Fruit fly (Drosophila melanogaster): ENCODE measurements around the gene Wnt4.

The Wnt4 gene

DNA sequence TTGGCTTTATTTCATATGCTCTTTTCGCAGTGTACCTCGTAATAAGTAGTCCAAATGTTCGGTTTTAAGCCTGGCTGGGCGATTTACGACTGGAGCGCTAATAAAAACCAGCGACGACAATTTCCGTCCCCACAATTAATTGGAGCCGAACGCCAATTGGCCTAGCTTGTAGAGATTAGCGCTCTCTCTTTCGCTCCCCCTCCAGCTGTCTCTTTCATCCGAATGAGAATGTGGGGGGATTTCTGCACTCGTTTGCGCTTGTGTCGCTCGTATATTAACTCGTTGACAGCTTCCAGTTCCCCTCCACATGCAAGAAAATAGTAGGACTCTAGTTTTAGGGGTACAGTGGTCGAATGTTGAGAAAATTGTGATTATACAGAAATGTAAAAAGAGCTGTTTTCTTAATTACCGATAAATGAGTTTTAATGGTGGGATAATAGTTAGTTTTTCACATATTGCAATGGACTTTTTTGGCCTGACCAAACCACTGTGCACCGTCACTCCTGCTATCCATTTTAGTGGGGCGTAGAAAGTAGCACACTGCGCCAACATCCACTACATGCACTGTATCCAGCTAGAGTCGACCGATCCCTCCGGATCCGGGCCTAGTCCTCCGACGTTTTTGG, 36.4 kb upstream of the Wnt4 start:
- TF ChIP-seq woc (GFP tag; optimal IDR thresholded peaks at IDR 0.05) = no peak
- TF ChIP-seq Myc (optimal IDR thresholded peaks at IDR 0.05) = no peak
- no peak for TF ChIP-seq br (GFP tag; optimal IDR thresholded peaks at IDR 0.05)
- TF ChIP-seq Rel (GFP tag; optimal IDR thresholded peaks at IDR 0.05) = no peak
- TF ChIP-seq Rel (tag; optimal IDR thresholded peaks at IDR 0.05) = no peak
- TF ChIP-seq usp (GFP tag; optimal IDR thresholded peaks at IDR 0.05) = no peak
- no peak for TF ChIP-seq Dif (GFP tag; optimal IDR thresholded peaks at IDR 0.05; ENCODE audit: partially characterized antibody)
- no peak for TF ChIP-seq Vsx2 (GFP tag; optimal IDR thresholded peaks at IDR 0.05; ENCODE audit: partially characterized antibody)

DNA sequence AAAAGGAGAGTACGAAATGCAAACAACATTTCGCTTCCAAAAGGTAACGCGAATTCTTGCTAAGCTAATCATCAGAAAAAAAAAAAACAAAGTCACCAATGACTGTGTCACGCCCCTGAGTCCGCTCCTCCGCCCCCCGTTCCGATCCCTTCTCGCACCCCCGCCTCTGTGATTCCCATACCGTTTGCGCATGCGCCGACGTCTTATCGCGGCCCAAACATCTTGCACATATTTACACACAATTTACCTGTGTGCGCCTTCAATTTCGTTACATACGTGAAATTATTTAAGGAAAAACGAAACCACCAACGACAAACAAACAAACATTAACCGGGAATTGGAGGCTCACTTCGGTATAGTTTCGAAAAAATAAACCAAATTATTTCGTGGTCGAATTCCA, 34.5 kb upstream of the Wnt4 start:
- TF ChIP-seq CrebA (GFP tag; optimal IDR thresholded peaks at IDR 0.05; ENCODE audit: borderline replicate concordance) (no peak), N (GFP tag; optimal IDR thresholded peaks at IDR 0.05) (no peak), rgr (GFP tag; optimal IDR thresholded peaks at IDR 0.05) (no peak), sage (GFP tag; optimal IDR thresholded peaks at IDR 0.05) (no peak)

DNA sequence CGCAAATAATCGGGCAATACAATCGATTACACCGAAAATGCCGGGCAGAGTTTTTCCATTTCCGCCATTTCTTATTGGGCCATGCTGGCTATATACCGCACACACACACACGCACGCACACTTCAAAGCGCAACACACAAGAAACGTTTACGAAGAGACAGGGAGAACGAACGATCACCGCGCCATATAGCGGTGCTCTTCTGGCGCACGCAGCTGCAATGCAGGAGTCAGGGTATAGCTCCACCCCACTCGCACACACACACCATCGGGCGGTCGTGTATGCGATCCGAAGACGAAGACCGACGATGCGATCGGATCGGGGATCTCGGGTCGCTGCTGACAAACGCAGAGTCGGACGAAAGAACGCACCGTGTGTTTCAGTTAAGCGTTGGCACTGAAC, 29.8 kb upstream of the Wnt4 start, which contains the start of gene wg:
wg (plus strand) TSS at position 378 of the 400 bp plus-strand sequence.
- TF ChIP-seq Sp1 (GFP tag; optimal IDR thresholded peaks at IDR 0.05) (no peak), Rel (GFP tag; optimal IDR thresholded peaks at IDR 0.05) (no peak), Rel (tag; optimal IDR thresholded peaks at IDR 0.05) (peak; percentile 21), N (GFP tag; optimal IDR thresholded peaks at IDR 0.05) (peak; percentile 50), pan (optimal IDR thresholded peaks at IDR 0.05) (no peak), Hr83 (GFP tag; optimal IDR thresholded peaks at IDR 0.05; ENCODE audit: poor library complexity, severe bottlenecking) (peak; percentile 43), Vsx2 (GFP tag; optimal IDR thresholded peaks at IDR 0.05; ENCODE audit: partially characterized antibody) (peak; percentile 70), psq (GFP tag; optimal IDR thresholded peaks at IDR 0.05) (peak; percentile 14), Dfd (GFP tag; optimal IDR thresholded peaks at IDR 0.05) (peak; percentile 35)

DNA sequence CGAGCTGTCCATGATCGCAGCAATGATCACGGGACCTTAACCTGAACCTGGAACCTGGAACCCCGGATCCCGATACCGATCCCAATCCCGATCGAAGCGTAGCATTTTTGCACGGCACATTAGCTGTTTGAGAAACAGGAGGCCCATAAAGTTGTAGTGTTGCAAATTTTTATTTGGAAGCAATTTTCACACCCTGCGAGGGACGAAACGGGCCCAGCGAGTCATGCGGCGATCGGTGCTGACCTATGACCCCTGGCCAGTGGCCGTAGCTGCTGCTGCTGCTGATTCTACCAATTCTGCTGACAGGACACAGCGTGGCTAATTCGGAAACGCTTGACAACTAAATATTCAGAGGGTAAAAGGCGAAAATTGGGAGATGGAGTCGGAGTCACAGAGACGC, 27.4 kb upstream of the Wnt4 start:
- TF ChIP-seq h (GFP tag; optimal IDR thresholded peaks at IDR 0.05) (no peak), dsf (GFP tag; optimal IDR thresholded peaks at IDR 0.05; ENCODE audit: borderline replicate concordance) (no peak), woc (GFP tag; optimal IDR thresholded peaks at IDR 0.05) (no peak), sv (GFP tag; optimal IDR thresholded peaks at IDR 0.05) (no peak)

DNA sequence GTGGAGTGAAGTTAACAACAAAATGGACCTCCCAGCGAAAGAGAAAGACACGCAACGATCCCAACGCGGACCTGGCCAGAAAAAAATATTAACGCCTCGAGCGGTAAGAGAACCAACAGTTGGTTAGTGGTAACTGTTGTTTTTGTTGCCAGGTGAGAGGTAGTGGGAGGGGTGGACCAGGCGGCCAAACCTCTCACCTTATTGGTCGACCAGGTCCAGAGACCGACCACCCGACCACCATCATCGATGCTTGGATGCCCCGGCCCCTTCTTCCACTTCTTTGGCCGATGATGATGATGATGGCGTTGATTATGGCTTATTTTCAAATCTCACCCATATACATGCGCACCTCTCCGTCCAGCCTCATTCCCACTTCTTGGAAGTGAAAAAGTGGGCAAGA, 26.3 kb upstream of the Wnt4 start:
- TF ChIP-seq sage (GFP tag; optimal IDR thresholded peaks at IDR 0.05) = no peak

DNA sequence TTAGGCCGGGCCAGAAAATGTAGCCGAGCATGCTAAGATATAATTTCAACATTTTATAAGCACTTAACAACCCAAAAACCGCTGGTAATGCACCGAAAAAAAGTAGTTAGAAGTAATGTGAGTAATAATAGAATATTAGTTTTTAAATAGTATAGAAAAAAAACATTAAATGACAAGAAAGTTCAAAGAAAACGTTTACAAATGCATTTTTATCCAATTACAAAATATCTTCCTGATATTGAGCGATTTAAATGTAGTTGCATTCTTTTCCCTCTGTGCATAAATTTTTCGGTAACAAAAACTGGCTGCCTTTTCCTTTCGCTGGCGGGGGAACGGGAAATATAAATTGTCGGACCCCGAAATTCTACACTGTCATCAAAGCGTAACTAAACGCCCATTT, 25.8 kb upstream of the Wnt4 start:
- TF ChIP-seq GATAd (GFP tag; optimal IDR thresholded peaks at IDR 0.05) = no peak
- TF ChIP-seq CG9705 (GFP tag; optimal IDR thresholded peaks at IDR 0.05) = no peak
- TF ChIP-seq usp (GFP tag; optimal IDR thresholded peaks at IDR 0.05) = no peak
- TF ChIP-seq Hr83 (GFP tag; optimal IDR thresholded peaks at IDR 0.05; ENCODE audit: poor library complexity, severe bottlenecking) = no peak
- TF ChIP-seq lola (GFP tag; optimal IDR thresholded peaks at IDR 0.05) = no peak
- no peak for TF ChIP-seq Sp1 (GFP tag; optimal IDR thresholded peaks at IDR 0.05)

DNA sequence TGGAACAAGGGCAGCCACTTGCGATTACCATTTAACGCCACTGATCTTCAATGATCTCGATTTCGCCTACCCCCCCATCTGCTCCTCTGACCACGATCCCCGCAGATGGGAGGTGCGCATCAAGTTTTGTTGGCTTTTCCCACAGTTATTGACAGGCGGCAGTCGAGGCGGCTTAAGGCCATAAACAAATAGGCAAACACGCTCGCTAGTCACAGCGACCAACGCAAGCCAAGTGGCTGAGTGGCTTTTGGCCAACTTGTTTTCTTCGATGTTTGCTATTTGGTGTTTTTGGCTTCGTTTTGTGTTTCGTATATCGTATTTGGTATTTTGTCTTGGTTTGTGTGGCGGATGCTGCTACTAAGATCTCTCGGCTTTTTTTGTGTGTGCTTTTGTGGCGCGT, 24.5 kb upstream of the Wnt4 start:
- TF ChIP-seq lola (GFP tag; optimal IDR thresholded peaks at IDR 0.05) (no peak), rgr (GFP tag; optimal IDR thresholded peaks at IDR 0.05) (no peak), OdsH (GFP tag; optimal IDR thresholded peaks at IDR 0.05) (no peak), dl (GFP tag; optimal IDR thresholded peaks at IDR 0.05; ENCODE audit: insufficient read depth in 1 of 2, partially characterized antibody in 2 of 2) (no peak), sv (GFP tag; optimal IDR thresholded peaks at IDR 0.05) (no peak), Hr78 (GFP tag; optimal IDR thresholded peaks at IDR 0.05) (no peak), brk (GFP tag; optimal IDR thresholded peaks at IDR 0.05) (no peak), jim (GFP tag; optimal IDR thresholded peaks at IDR 0.05) (no peak), pan (optimal IDR thresholded peaks at IDR 0.05) (no peak), HLH106 (tag; optimal IDR thresholded peaks at IDR 0.05) (no peak), Sp1 (GFP tag; optimal IDR thresholded peaks at IDR 0.05) (no peak)
